Worm (Caenorhabditis elegans) whole organism, L2 larva: ENCODE data around the gene tbc-14.

ENCODE experiments used
- ZK546.5 ChIP-seq: sonication (generic microtip); optimal IDR thresholded peaks from 2 replicates; lab custom pipeline; 2017; ENCODE audit warnings: missing biosample characterization, missing genetic modification characterization
- aly-2 ChIP-seq: fragments of 150-350 bp; optimal IDR thresholded peaks from 2 replicates; lab custom pipeline; 2014; ENCODE audit warnings: missing biosample characterization, missing genetic modification characterization
- lin-39 ChIP-seq: fragments of 150-350 bp; optimal IDR thresholded peaks from 2 replicates; lab custom pipeline; 2014; ENCODE audit warnings: missing biosample characterization, missing genetic modification reagents, missing genetic modification characterization
- nhr-10 ChIP-seq: sonication (generic microtip); optimal IDR thresholded peaks from 2 replicates; lab custom pipeline; 2017; ENCODE audit warnings: missing biosample characterization, missing genetic modification characterization
- nhr-11 ChIP-seq: fragments of 150-350 bp; optimal IDR thresholded peaks from 2 replicates; lab custom pipeline; 2014; ENCODE audit warnings: missing biosample characterization, missing genetic modification characterization
- unc-39 ChIP-seq: fragments of 150-350 bp; optimal IDR thresholded peaks from 2 replicates; lab custom pipeline; 2014; ENCODE audit warnings: missing biosample characterization, missing genetic modification characterization
- ztf-11 ChIP-seq: sonication (generic microtip); optimal IDR thresholded peaks from 2 replicates; lab custom pipeline; 2017; ENCODE audit warnings: missing biosample characterization, missing genetic modification characterization

ce11 chrII:13460592-13461395 is 13.4 kb upstream of the tbc-14 start, which contains the start of gene pqn-27:
- TF ChIP-seq ZK546.5 (no peak), nhr-11 (tag; lab: Kevin White, UChicago) (no peak), nhr-10 (no peak), unc-39 (tag; lab: Kevin White, UChicago) (no peak), ztf-11 (no peak), aly-2 (tag; lab: Kevin White, UChicago) (no peak), lin-39 (no peak)
